Worm (Caenorhabditis elegans): Measurements from ENCODE around the gene F42A9.6.

ce11 chrIV:8587605-8588004 is 21.4 kb upstream of the F42A9.6 start:
- TF ChIP-seq nhr-76 (tag; optimal IDR thresholded peaks at IDR 0.05) (no peak), ceh-8 (GFP tag; optimal IDR thresholded peaks at IDR 0.05) (no peak), nhr-85 (tag) (no peak), ceh-82 (tag; optimal IDR thresholded peaks at IDR 0.05) (no peak), unc-98 (GFP tag; IDR thresholded peaks at IDR 0.05) (no peak), unc-86 (tag; optimal IDR thresholded peaks at IDR 0.05) (peak; percentile 50), unc-130 (tag; optimal IDR thresholded peaks at IDR 0.05) (no peak), egl-13 (tag; optimal IDR thresholded peaks at IDR 0.05) (no peak), pqm-1 (tag; optimal IDR thresholded peaks at IDR 0.05) (no peak), aly-2 (tag; optimal IDR thresholded peaks at IDR 0.05) (no peak)
